Worm (Caenorhabditis elegans) whole organism, midembryonic: ENCODE results near the gene clec-128.

Experiments used
- T22C8.4 ChIP-seq: fragments of 200-800 bp; sonication (Bioruptor generic); IDR thresholded peaks from 2 replicates; pipeline ENCODE4 v1.3.6; 2022; ENCODE audit warnings: missing genetic modification characterization, missing compliant biosample characterization
- cog-1 ChIP-seq: sonication (generic microtip); optimal IDR thresholded peaks from 2 replicates; lab custom pipeline; 2016; ENCODE audit warnings: missing genetic modification characterization, missing compliant biosample characterization
- flt-1 ChIP-seq: fragments of 200-800 bp; sonication (Bioruptor generic); IDR thresholded peaks from 2 replicates; pipeline ENCODE4 v1.3.6; 2022; ENCODE audit warnings: missing genetic modification characterization, missing compliant biosample characterization
- klf-2 ChIP-seq: fragments of 200-800 bp; sonication (Bioruptor generic); conservative IDR thresholded peaks from 2 replicates; pipeline ENCODE4 v1.3.6; 2022; ENCODE audit warnings: missing genetic modification reagents, missing genetic modification characterization, missing compliant biosample characterization
- med-1 ChIP-seq: sonication (generic microtip); optimal IDR thresholded peaks from 2 replicates; lab custom pipeline; 2017; ENCODE audit warnings: missing genetic modification characterization, mild to moderate bottlenecking, missing compliant biosample characterization, antibody characterized with exemption, missing genetic modification reagents; ENCODE audit not compliant: insufficient read depth
- ref-1 ChIP-seq: fragments of 200-800 bp; sonication (Bioruptor generic); conservative IDR thresholded peaks from 2 replicates; pipeline ENCODE4 v1.3.6; 2022; ENCODE audit warnings: missing genetic modification reagents, missing genetic modification characterization, missing compliant biosample characterization
- tab-1 ChIP-seq: fragments of 200-800 bp; sonication (Bioruptor generic); IDR thresholded peaks from 2 replicates; pipeline ENCODE4 v1.3.6; 2022; ENCODE audit warnings: missing genetic modification characterization, missing compliant biosample characterization
- ztf-23 ChIP-seq: fragments of 200-800 bp; sonication (Bioruptor generic); IDR thresholded peaks from 2 replicates; pipeline ENCODE4 v1.3.6; 2022; ENCODE audit warnings: missing genetic modification reagents, missing genetic modification characterization, missing compliant biosample characterization
- ztf-29 ChIP-seq: fragments of 200-800 bp; sonication (Bioruptor generic); IDR thresholded peaks from 2 replicates; pipeline ENCODE4 v1.3.6; 2022; ENCODE audit warnings: missing genetic modification reagents, missing genetic modification characterization, missing compliant biosample characterization

Gene clec-128

ce11 chrII:3579767-3580166, 8.9 kb upstream of the clec-128 start, which contains the start of gene clec-134:
Gene clec-134, plus strand, starts transcription at chrII:3580067.
- TF ChIP-seq ztf-23 (GFP tag; lab: Robert Waterston, UW) (no peak), cog-1 (tag; lab: Kevin White, UChicago) (no peak), med-1 (GFP tag; lab: Kevin White, UChicago) (no peak), T22C8.4 (GFP tag; lab: Robert Waterston, UW) (no peak)

ce11 chrII:3578121-3578520, 7.3 kb upstream of the clec-128 start, which contains the start of gene clec-133:
Gene clec-133, plus strand, starts transcription at chrII:3578421.
- TF ChIP-seq cog-1 (tag; lab: Kevin White, UChicago), result no peak
- TF ChIP-seq ztf-23 (GFP tag; lab: Robert Waterston, UW), result no peak
- TF ChIP-seq klf-2 (GFP tag; lab: Robert Waterston, UW), result no peak
- TF ChIP-seq T22C8.4 (GFP tag; lab: Robert Waterston, UW), result no peak
- no peak for TF ChIP-seq ztf-29 (GFP tag; lab: Robert Waterston, UW)
- no peak for TF ChIP-seq ref-1 (GFP tag; lab: Robert Waterston, UW)
- no peak for TF ChIP-seq flt-1
- no peak for TF ChIP-seq med-1 (GFP tag; lab: Kevin White, UChicago)
- no peak for TF ChIP-seq tab-1 (GFP tag; lab: Robert Waterston, UW)

ce11 chrII:3576742-3577141, 5.9 kb upstream of the clec-128 start, which contains the start of gene clec-132:
Gene clec-132, plus strand, starts transcription at chrII:3577042.
- TF ChIP-seq med-1 (GFP tag; lab: Kevin White, UChicago) (no peak), T22C8.4 (GFP tag; lab: Robert Waterston, UW) (no peak), ref-1 (GFP tag; lab: Robert Waterston, UW) (no peak), klf-2 (GFP tag; lab: Robert Waterston, UW) (no peak), tab-1 (GFP tag; lab: Robert Waterston, UW) (no peak), flt-1 (no peak), cog-1 (tag; lab: Kevin White, UChicago) (no peak), ztf-29 (GFP tag; lab: Robert Waterston, UW) (no peak), ztf-23 (GFP tag; lab: Robert Waterston, UW) (no peak)

- TF ChIP-seq T22C8.4 (GFP tag; lab: Robert Waterston, UW) (no peak), ztf-29 (GFP tag; lab: Robert Waterston, UW) (no peak), cog-1 (tag; lab: Kevin White, UChicago) (no peak), tab-1 (GFP tag; lab: Robert Waterston, UW) (no peak), ref-1 (GFP tag; lab: Robert Waterston, UW) (no peak), flt-1 (no peak), ztf-23 (GFP tag; lab: Robert Waterston, UW) (no peak), med-1 (GFP tag; lab: Kevin White, UChicago) (no peak), klf-2 (GFP tag; lab: Robert Waterston, UW) (no peak)
These were observed 2.4 kb upstream of the clec-128 start, which contains the start of gene clec-130 for ce11 chrII:3573255-3573654. Gene clec-130, plus strand, starts transcription at chrII:3573555.

- no peak for TF ChIP-seq tab-1 (GFP tag; lab: Robert Waterston, UW)
- TF ChIP-seq klf-2 (GFP tag; lab: Robert Waterston, UW), result no peak
- TF ChIP-seq ref-1 (GFP tag; lab: Robert Waterston, UW), result no peak
- TF ChIP-seq ztf-23 (GFP tag; lab: Robert Waterston, UW), result no peak
- TF ChIP-seq ztf-29 (GFP tag; lab: Robert Waterston, UW), result no peak
- TF ChIP-seq med-1 (GFP tag; lab: Kevin White, UChicago), result no peak
- no peak for TF ChIP-seq cog-1 (tag; lab: Kevin White, UChicago)
- TF ChIP-seq flt-1, result no peak
- TF ChIP-seq T22C8.4 (GFP tag; lab: Robert Waterston, UW), result no peak
These were observed 1.7 kb downstream of the clec-128 start, which contains the start of gene clec-127 for ce11 chrII:3569118-3569517. Gene clec-127, minus strand, starts transcription at chrII:3569218.

ce11 chrII:3567576-3567975, 3.3 kb downstream of the clec-128 start:
- peak; percentile 75; the same call in 1 of the 2 replicates for TF ChIP-seq ztf-23 (GFP tag; lab: Robert Waterston, UW)
- peak; percentile 64; the same call in 1 of the 2 replicates for TF ChIP-seq klf-2 (GFP tag; lab: Robert Waterston, UW)
- TF ChIP-seq T22C8.4 (GFP tag; lab: Robert Waterston, UW), result peak; percentile 49; the same call in 1 of the 2 replicates
- peak; percentile 70 for TF ChIP-seq ref-1 (GFP tag; lab: Robert Waterston, UW)
- TF ChIP-seq ztf-29 (GFP tag; lab: Robert Waterston, UW), result peak; percentile 80
- TF ChIP-seq flt-1, result peak; percentile 91
- peak; percentile 77 for TF ChIP-seq tab-1 (GFP tag; lab: Robert Waterston, UW)

ce11 chrII:3567066-3567465, 3.8 kb downstream of the clec-128 start:
- TF ChIP-seq ref-1 (GFP tag; lab: Robert Waterston, UW) (no peak), ztf-29 (GFP tag; lab: Robert Waterston, UW) (no peak), ztf-23 (GFP tag; lab: Robert Waterston, UW) (no peak), cog-1 (tag; lab: Kevin White, UChicago) (no peak)

ce11 chrII:3562419-3562818, 8.4 kb downstream of the clec-128 start, which contains the start of gene W10G11.3:
Gene W10G11.3, minus strand, starts transcription at chrII:3562519.
- TF ChIP-seq flt-1 (no peak), med-1 (GFP tag; lab: Kevin White, UChicago) (no peak), ztf-29 (GFP tag; lab: Robert Waterston, UW) (no peak), cog-1 (tag; lab: Kevin White, UChicago) (no peak), T22C8.4 (GFP tag; lab: Robert Waterston, UW) (no peak), ref-1 (GFP tag; lab: Robert Waterston, UW) (no peak), ztf-23 (GFP tag; lab: Robert Waterston, UW) (no peak), tab-1 (GFP tag; lab: Robert Waterston, UW) (no peak), klf-2 (GFP tag; lab: Robert Waterston, UW) (no peak)

ce11 chrII:3561561-3561960, 9.3 kb downstream of the clec-128 start, which contains the start of gene W10G11.2:
Gene W10G11.2, minus strand, starts transcription at chrII:3561661.
- no peak for TF ChIP-seq med-1 (GFP tag; lab: Kevin White, UChicago)
- no peak for TF ChIP-seq flt-1
- TF ChIP-seq ztf-29 (GFP tag; lab: Robert Waterston, UW), result no peak
- no peak for TF ChIP-seq cog-1 (tag; lab: Kevin White, UChicago)
- no peak for TF ChIP-seq T22C8.4 (GFP tag; lab: Robert Waterston, UW)
- TF ChIP-seq ref-1 (GFP tag; lab: Robert Waterston, UW), result no peak
- TF ChIP-seq tab-1 (GFP tag; lab: Robert Waterston, UW), result no peak
- no peak for TF ChIP-seq klf-2 (GFP tag; lab: Robert Waterston, UW)
- TF ChIP-seq ztf-23 (GFP tag; lab: Robert Waterston, UW), result no peak
